Worm (Caenorhabditis elegans) whole organism, midembryonic: ENCODE measurements around the gene cup-15.

Source experiments
- T22C8.4 ChIP-seq: fragments of 200-800 bp; sonication (Bioruptor generic); IDR thresholded peaks from 2 replicates; pipeline ENCODE4 v1.3.6; 2022; ENCODE audit warnings: missing genetic modification characterization, missing compliant biosample characterization
- flt-1 ChIP-seq: fragments of 200-800 bp; sonication (Bioruptor generic); IDR thresholded peaks from 2 replicates; pipeline ENCODE4 v1.3.6; 2022; ENCODE audit warnings: missing genetic modification characterization, missing compliant biosample characterization
- klf-2 ChIP-seq: fragments of 200-800 bp; sonication (Bioruptor generic); conservative IDR thresholded peaks from 2 replicates; pipeline ENCODE4 v1.3.6; 2022; ENCODE audit warnings: missing genetic modification reagents, missing genetic modification characterization, missing compliant biosample characterization
- med-1 ChIP-seq: sonication (generic microtip); optimal IDR thresholded peaks from 2 replicates; lab custom pipeline; 2017; ENCODE audit warnings: missing genetic modification characterization, mild to moderate bottlenecking, missing compliant biosample characterization, antibody characterized with exemption, missing genetic modification reagents; ENCODE audit not compliant: insufficient read depth
- ztf-23 ChIP-seq: fragments of 200-800 bp; sonication (Bioruptor generic); IDR thresholded peaks from 2 replicates; pipeline ENCODE4 v1.3.6; 2022; ENCODE audit warnings: missing genetic modification reagents, missing genetic modification characterization, missing compliant biosample characterization
- ztf-29 ChIP-seq: fragments of 200-800 bp; sonication (Bioruptor generic); IDR thresholded peaks from 2 replicates; pipeline ENCODE4 v1.3.6; 2022; ENCODE audit warnings: missing genetic modification reagents, missing genetic modification characterization, missing compliant biosample characterization

DNA sequence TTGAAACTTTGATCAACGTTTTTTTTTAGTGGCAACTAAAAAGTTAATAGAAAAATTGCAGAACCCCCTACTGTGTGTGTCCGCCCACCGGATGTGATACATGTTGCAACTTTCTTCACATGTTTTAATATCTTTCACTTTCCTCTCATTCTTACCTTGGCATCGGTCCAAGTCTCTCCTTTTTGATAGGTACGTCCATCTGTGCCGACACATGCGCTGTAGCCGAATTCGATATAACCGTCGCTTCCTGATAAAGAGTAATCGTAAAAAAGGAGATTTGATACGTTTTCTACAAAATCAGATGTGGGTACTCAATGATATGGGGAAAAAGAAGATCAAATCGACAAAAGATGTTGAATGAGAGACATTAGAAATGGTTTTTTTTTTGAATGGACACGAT lies 7.7 kb upstream of the cup-15 start:
- TF ChIP-seq klf-2 (GFP tag; lab: Robert Waterston, UW) (no peak), med-1 (GFP tag; lab: Kevin White, UChicago) (no peak), ztf-23 (GFP tag; lab: Robert Waterston, UW) (no peak), T22C8.4 (GFP tag; lab: Robert Waterston, UW) (no peak), ztf-29 (no peak), flt-1 (GFP tag; lab: Robert Waterston, UW) (no peak)
